Fruit fly (Drosophila melanogaster): ENCODE measurements around the gene CG3793.

DNA sequence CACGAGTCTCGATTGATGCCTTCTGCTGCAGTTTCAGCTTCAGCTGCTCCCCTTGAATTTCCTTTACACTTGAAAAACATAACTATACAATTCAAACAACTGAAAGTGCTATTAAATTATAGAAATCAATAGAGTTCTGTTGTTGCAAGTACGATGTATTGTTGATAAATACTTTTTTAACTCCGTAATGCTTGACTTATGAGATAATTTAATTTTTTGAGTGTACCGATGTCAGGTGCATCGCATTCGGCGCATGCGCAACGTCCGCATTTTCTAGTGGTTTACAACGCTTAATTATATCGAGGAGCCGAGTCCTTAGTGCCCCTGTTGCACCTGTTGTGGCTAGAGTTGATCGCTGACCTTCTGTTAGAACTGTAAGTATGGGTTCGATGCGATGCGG is 22.6 kb upstream of the CG3793 start:
- TF ChIP-seq h (optimal IDR thresholded peaks at IDR 0.05) (no peak), CG9215 (GFP tag; IDR thresholded peaks at IDR 0.05) (no peak), CG8924 (tag; optimal IDR thresholded peaks at IDR 0.05) (no peak)

All from whole organism, embryonic.